Worm (Caenorhabditis elegans) whole organism, L1 larva: ENCODE measurements around the gene ZK637.15.
A peak's percentile ranks its signal among the peaks of the same experiment; 100 is the strongest.

Experiments
- C04F5.9 ChIP-seq: sonication (generic microtip); optimal IDR thresholded peaks from 2 replicates; lab custom pipeline; 2016; ENCODE audit warnings: missing genetic modification characterization, missing compliant biosample characterization
- C34B4.2 ChIP-seq: sonication (generic microtip); optimal IDR thresholded peaks from 2 replicates; lab custom pipeline; 2017; ENCODE audit warnings: mild to moderate bottlenecking, missing genetic modification characterization, missing compliant biosample characterization
- Y116A8C.19 ChIP-seq: sonication (generic microtip); optimal IDR thresholded peaks from 2 replicates; lab custom pipeline; 2016; ENCODE audit warnings: missing compliant biosample characterization, missing genetic modification characterization, borderline replicate concordance
- aha-1 ChIP-seq: fragments of 150-350 bp; optimal IDR thresholded peaks from 2 replicates; lab custom pipeline; 2014; ENCODE audit warnings: missing biosample characterization, missing genetic modification characterization
- alr-1 ChIP-seq: fragments of 200-800 bp; sonication (Bioruptor generic); optimal IDR thresholded peaks from 2 replicates; lab custom pipeline; 2018; ENCODE audit warnings: borderline replicate concordance, mild to moderate bottlenecking, missing genetic modification characterization, missing compliant biosample characterization
- aly-2 ChIP-seq: fragments of 150-350 bp; optimal IDR thresholded peaks from 2 replicates; lab custom pipeline; 2014; ENCODE audit warnings: missing biosample characterization, missing genetic modification characterization
- ama-1 ChIP-seq: fragments of 150-350 bp; optimal IDR thresholded peaks from 2 replicates; lab custom pipeline; 2014
- blmp-1 ChIP-seq: fragments of 150-350 bp; optimal IDR thresholded peaks from 2 replicates; lab custom pipeline; 2014; ENCODE audit warnings: missing biosample characterization, missing genetic modification characterization
- ceh-63 ChIP-seq: fragments of 200-800 bp; sonication (Bioruptor generic); optimal IDR thresholded peaks from 2 replicates; lab custom pipeline; 2018; ENCODE audit warnings: mild to moderate bottlenecking, missing genetic modification characterization, missing compliant biosample characterization
- ceh-8 ChIP-seq: fragments of 200-800 bp; sonication (Bioruptor generic); optimal IDR thresholded peaks from 2 replicates; lab custom pipeline; 2018; ENCODE audit warnings: mild to moderate bottlenecking, missing genetic modification characterization, moderate library complexity, missing compliant biosample characterization
- ceh-82 ChIP-seq, 3 experiments: fragments of 150-350 bp in 1 of 3; sonication (generic microtip) in 2 of 3; optimal IDR thresholded peaks; 2 replicates each; lab custom pipeline; 2014 to 2017; ENCODE audit warnings: missing biosample characterization in 3 of 3, missing genetic modification characterization in 3 of 3
- ceh-88 ChIP-seq: fragments of 200-800 bp; sonication (Bioruptor generic); IDR thresholded peaks from 2 replicates; pipeline ENCODE4 v1.3.6; 2022; ENCODE audit warnings: missing genetic modification characterization, missing compliant biosample characterization
- dpl-1 ChIP-seq, 3 experiments: fragments of 150-350 bp in 2 of 3; sonication (generic microtip) in 1 of 3; optimal IDR thresholded peaks; 2 replicates each; lab custom pipeline; 2014 to 2017; ENCODE audit warnings: missing biosample characterization in 3 of 3, missing genetic modification characterization in 3 of 3, missing genetic modification reagents in 3 of 3
- dsc-1 ChIP-seq: sonication (generic microtip); optimal IDR thresholded peaks from 2 replicates; lab custom pipeline; 2016; ENCODE audit warnings: mild to moderate bottlenecking, missing genetic modification characterization, missing compliant biosample characterization
- efl-1 ChIP-seq, 4 experiments: fragments of 150-350 bp; optimal IDR thresholded peaks in 3 of 4; peaks in 1 of 4; 1 replicate in 1 of 4; 2 replicates in 3 of 4; lab custom pipeline; 2014; ENCODE audit warnings: missing biosample characterization in 2 of 4, missing genetic modification characterization in 2 of 4, missing genetic modification reagents in 2 of 4
- efl-3 ChIP-seq: fragments of 200-800 bp; sonication (Bioruptor generic); optimal IDR thresholded peaks from 2 replicates; lab custom pipeline; 2018; ENCODE audit warnings: mild to moderate bottlenecking, missing genetic modification characterization, missing compliant biosample characterization
- ets-5 ChIP-seq: fragments of 200-800 bp; sonication (Bioruptor generic); IDR thresholded peaks from 2 replicates; pipeline ENCODE4 v1.3.6; 2022; ENCODE audit warnings: missing genetic modification characterization, missing compliant biosample characterization
- fkh-10 ChIP-seq: sonication (generic microtip); optimal IDR thresholded peaks from 2 replicates; lab custom pipeline; 2017; ENCODE audit warnings: missing biosample characterization, missing genetic modification reagents, missing genetic modification characterization
- fkh-4 ChIP-seq: sonication (generic microtip); optimal IDR thresholded peaks from 2 replicates; lab custom pipeline; 2016; ENCODE audit warnings: missing compliant biosample characterization, missing genetic modification characterization, borderline replicate concordance
- grh-1 ChIP-seq: fragments of 200-800 bp; sonication (Bioruptor generic); IDR thresholded peaks from 2 replicates; pipeline ENCODE4 v1.3.6; 2022; ENCODE audit warnings: missing genetic modification reagents, missing genetic modification characterization, missing compliant biosample characterization
- irx-1 ChIP-seq: sonication (generic microtip); optimal IDR thresholded peaks from 2 replicates; lab custom pipeline; 2016; ENCODE audit warnings: missing genetic modification characterization, missing compliant biosample characterization
- lin-13 ChIP-seq: fragments of 150-350 bp; optimal IDR thresholded peaks from 2 replicates; lab custom pipeline; 2014; ENCODE audit warnings: missing biosample characterization, missing genetic modification reagents, missing genetic modification characterization
- lin-14 ChIP-seq: fragments of 200-800 bp; sonication (Bioruptor generic); optimal IDR thresholded peaks from 2 replicates; lab custom pipeline; 2018; ENCODE audit warnings: mild to moderate bottlenecking, missing genetic modification characterization, moderate library complexity, missing compliant biosample characterization
- lin-35 ChIP-seq, 2 experiments: fragments of 150-350 bp; optimal IDR thresholded peaks; 2 replicates each; lab custom pipeline; 2014; ENCODE audit warnings: missing biosample characterization in 2 of 2, missing genetic modification characterization in 2 of 2, missing genetic modification reagents in 2 of 2
- lir-3 ChIP-seq: sonication (generic microtip); optimal IDR thresholded peaks from 2 replicates; lab custom pipeline; 2016; ENCODE audit warnings: mild to moderate bottlenecking, missing genetic modification characterization, moderate library complexity, missing compliant biosample characterization; ENCODE audit not compliant: poor library complexity
- mdl-1 ChIP-seq, 2 experiments: fragments of 150-350 bp; optimal IDR thresholded peaks; 2 replicates each; lab custom pipeline; 2014 to 2017; ENCODE audit warnings: missing biosample characterization in 2 of 2, missing genetic modification characterization in 2 of 2, inconsistent platforms in 1 of 2
- mef-2 ChIP-seq: fragments of 150-350 bp; optimal IDR thresholded peaks from 2 replicates; lab custom pipeline; 2014; ENCODE audit warnings: missing biosample characterization, missing genetic modification characterization
- nhr-12 ChIP-seq: sonication (generic microtip); optimal IDR thresholded peaks from 2 replicates; lab custom pipeline; 2017; ENCODE audit warnings: missing biosample characterization, missing genetic modification characterization
- nhr-28 ChIP-seq: fragments of 150-350 bp; optimal IDR thresholded peaks from 2 replicates; lab custom pipeline; 2014; ENCODE audit warnings: missing biosample characterization, missing genetic modification characterization
- nhr-47 ChIP-seq: sonication (generic microtip); optimal IDR thresholded peaks from 2 replicates; lab custom pipeline; 2016; ENCODE audit warnings: mild to moderate bottlenecking, missing genetic modification characterization, moderate library complexity, missing compliant biosample characterization
- nhr-71 ChIP-seq: sonication (generic microtip); optimal IDR thresholded peaks from 2 replicates; lab custom pipeline; 2016; ENCODE audit warnings: mild to moderate bottlenecking, missing genetic modification characterization, moderate library complexity, missing compliant biosample characterization
- nhr-76 ChIP-seq: sonication (generic microtip); optimal IDR thresholded peaks from 2 replicates; lab custom pipeline; 2017; ENCODE audit warnings: missing biosample characterization, missing genetic modification characterization
- nhr-77 ChIP-seq: fragments of 150-350 bp; optimal IDR thresholded peaks from 2 replicates; lab custom pipeline; 2014; ENCODE audit warnings: missing biosample characterization, missing genetic modification characterization
- nhr-84 ChIP-seq: sonication (generic microtip); optimal IDR thresholded peaks from 2 replicates; lab custom pipeline; 2017; ENCODE audit warnings: missing biosample characterization, missing genetic modification characterization
- nhr-85 ChIP-seq: sonication (generic microtip); peaks from one replicate; lab custom pipeline; 2016; ENCODE audit warnings: missing genetic modification characterization, inconsistent platforms, missing compliant biosample characterization
- pqm-1 ChIP-seq: sonication (generic microtip); optimal IDR thresholded peaks from 3 replicates; lab custom pipeline; 2017; ENCODE audit warnings: missing biosample characterization, missing genetic modification characterization
- skn-1 ChIP-seq: fragments of 150-350 bp; optimal IDR thresholded peaks from 2 replicates; lab custom pipeline; 2014; ENCODE audit warnings: missing biosample characterization, missing genetic modification characterization
- snu-23 ChIP-seq: sonication (generic microtip); optimal IDR thresholded peaks from 2 replicates; lab custom pipeline; 2016; ENCODE audit warnings: missing genetic modification characterization, missing compliant biosample characterization
- sup-37 ChIP-seq: fragments of 200-800 bp; sonication (Bioruptor generic); optimal IDR thresholded peaks from 2 replicates; lab custom pipeline; 2018; ENCODE audit warnings: mild to moderate bottlenecking, missing genetic modification characterization, missing compliant biosample characterization
- swsn-7 ChIP-seq: sonication (generic microtip); optimal IDR thresholded peaks from 2 replicates; lab custom pipeline; 2016; ENCODE audit warnings: missing genetic modification characterization, missing compliant biosample characterization
- tbx-2 ChIP-seq: sonication (generic microtip); optimal IDR thresholded peaks from 2 replicates; lab custom pipeline; 2016; ENCODE audit warnings: missing genetic modification characterization, missing compliant biosample characterization
- tlp-1 ChIP-seq: fragments of 150-350 bp; optimal IDR thresholded peaks from 2 replicates; lab custom pipeline; 2014; ENCODE audit warnings: missing biosample characterization, missing genetic modification characterization
- unc-30 ChIP-seq: sonication (generic microtip); optimal IDR thresholded peaks from 2 replicates; lab custom pipeline; 2017; ENCODE audit warnings: missing biosample characterization, missing genetic modification characterization
- unc-86 ChIP-seq: sonication (generic microtip); optimal IDR thresholded peaks from 2 replicates; lab custom pipeline; 2016; ENCODE audit warnings: missing genetic modification characterization, missing compliant biosample characterization
- vab-15 ChIP-seq: sonication (generic microtip); optimal IDR thresholded peaks from 2 replicates; lab custom pipeline; 2017; ENCODE audit warnings: missing genotype, mild to moderate bottlenecking, missing genetic modification characterization, missing compliant biosample characterization

The ZK637.15 gene

ce11 chrIII:8919784-8920183 lies at the start of gene ZK637.15:
Gene ZK637.15, plus strand, starts transcription at chrIII:8920084.
- no peak for TF ChIP-seq aly-2 (tag; lab: Kevin White, UChicago)
- TF ChIP-seq lin-35 (GFP tag; optimal IDR thresholded peaks at IDR 0.05; lab: Kevin White, UChicago), result no peak
- no peak for TF ChIP-seq ceh-63
- no peak for TF ChIP-seq efl-1 (optimal IDR thresholded peaks at IDR 0.05; lab: Kevin White, UChicago)
- peak in 1 of 2 experiments; percentile 23 for TF ChIP-seq efl-1 (GFP tag; optimal IDR thresholded peaks at IDR 0.05 in 1 of 2; lab: Kevin White, UChicago)
- TF ChIP-seq aha-1 (tag; lab: Kevin White, UChicago), result no peak

- TF ChIP-seq mdl-1 (tag; optimal IDR thresholded peaks at IDR 0.05; lab: Kevin White, UChicago), result no peak
- TF ChIP-seq ama-1 (lab: Kevin White, UChicago), result no peak
- TF ChIP-seq ets-5 (GFP tag; lab: Robert Waterston, UW), result no peak
- peak; percentile 28 for TF ChIP-seq ceh-63
- peak; percentile 19 for TF ChIP-seq nhr-71 (tag; lab: Kevin White, UChicago)
- no peak for TF ChIP-seq nhr-28 (tag; lab: Kevin White, UChicago)
- TF ChIP-seq lin-14, result peak; percentile 75
- no peak for TF ChIP-seq skn-1 (tag; lab: Kevin White, UChicago)
- TF ChIP-seq nhr-47 (tag; lab: Kevin White, UChicago), result peak; percentile 11
- TF ChIP-seq tbx-2 (tag; lab: Kevin White, UChicago), result peak; percentile 32
- TF ChIP-seq dpl-1 (GFP tag; optimal IDR thresholded peaks at IDR 0.05; lab: Kevin White, UChicago), result no peak
- TF ChIP-seq ceh-82 (tag; optimal IDR thresholded peaks at IDR 0.05; lab: Kevin White, UChicago), result peak in 1 of 3 experiments; percentile 64
- peak; percentile 39 for TF ChIP-seq swsn-7
- TF ChIP-seq nhr-12 (tag; lab: Kevin White, UChicago), result no peak
- TF ChIP-seq snu-23 (GFP tag; lab: Kevin White, UChicago), result peak; percentile 8
- TF ChIP-seq efl-1 (optimal IDR thresholded peaks at IDR 0.05; lab: Kevin White, UChicago), result no peak
- peak in 1 of 2 experiments; percentile 72 for TF ChIP-seq efl-1 (GFP tag; optimal IDR thresholded peaks at IDR 0.05 in 1 of 2; lab: Kevin White, UChicago)
- TF ChIP-seq lin-35 (GFP tag; optimal IDR thresholded peaks at IDR 0.05; lab: Kevin White, UChicago), result peak in 1 of 2 experiments; percentile 8
- TF ChIP-seq fkh-4, result no peak
- peak; percentile 26 for TF ChIP-seq fkh-10 (GFP tag; lab: Kevin White, UChicago)
- peak; percentile 73 for TF ChIP-seq nhr-85
Observed at ce11 chrIII:8873045-8873457, 46.8 kb upstream of the ZK637.15 start.

- TF ChIP-seq tlp-1 (tag; lab: Kevin White, UChicago) (no peak), C04F5.9 (tag; lab: Kevin White, UChicago) (peak; percentile 59), ets-5 (GFP tag; lab: Robert Waterston, UW) (no peak), sup-37 (GFP tag; lab: Kevin White, UChicago) (no peak), lin-13 (GFP tag; lab: Kevin White, UChicago) (no peak), nhr-28 (tag; lab: Kevin White, UChicago) (no peak), dpl-1 (GFP tag; optimal IDR thresholded peaks at IDR 0.05; lab: Kevin White, UChicago) (peak; percentile 43 to 53 (median 51)), fkh-4 (no peak), C34B4.2 (tag; lab: Kevin White, UChicago) (peak; percentile 59), irx-1 (tag; lab: Kevin White, UChicago) (peak; percentile 54), ama-1 (lab: Kevin White, UChicago) (peak; percentile 71), vab-15 (tag; lab: Kevin White, UChicago) (no peak), nhr-12 (tag; lab: Kevin White, UChicago) (no peak), skn-1 (tag; lab: Kevin White, UChicago) (no peak), grh-1 (GFP tag; lab: Robert Waterston, UW) (no peak), dsc-1 (tag; lab: Kevin White, UChicago) (peak; percentile 68), ceh-8 (GFP tag; lab: Kevin White, UChicago) (no peak), efl-3 (no peak), nhr-76 (no peak), unc-86 (tag; lab: Kevin White, UChicago) (peak; percentile 88), ceh-88 (GFP tag; lab: Robert Waterston, UW) (no peak), nhr-85 (peak; percentile 80), pqm-1 (no peak), blmp-1 (tag; lab: Kevin White, UChicago) (peak; percentile 42), alr-1 (tag; lab: Kevin White, UChicago) (no peak), swsn-7 (peak; percentile 88), mef-2 (tag; lab: Kevin White, UChicago) (peak; percentile 72), lir-3 (tag; lab: Kevin White, UChicago) (peak; percentile 65), unc-30 (no peak), nhr-84 (tag; lab: Kevin White, UChicago) (no peak), mdl-1 (tag; optimal IDR thresholded peaks at IDR 0.05; lab: Kevin White, UChicago) (peak in 1 of 2 experiments; percentile 35), Y116A8C.19 (tag; lab: Kevin White, UChicago) (no peak), nhr-77 (tag; lab: Kevin White, UChicago) (no peak)
Observed at ce11 chrIII:8873990-8874668, 45.8 kb upstream of the ZK637.15 start.
